Worm (Caenorhabditis elegans) whole organism, L2 larva: Measurements from ENCODE around the gene bli-5.

Experiments used
- C34F6.9 ChIP-seq: fragments of 150-350 bp; optimal IDR thresholded peaks from 2 replicates; lab custom pipeline; 2014; ENCODE audit warnings: missing biosample characterization, missing genetic modification characterization
- F13H6.1 ChIP-seq: sonication (generic microtip); optimal IDR thresholded peaks from 2 replicates; lab custom pipeline; 2016; ENCODE audit warnings: missing genetic modification characterization, missing compliant biosample characterization
- R02D3.7 ChIP-seq: fragments of 150-350 bp; optimal IDR thresholded peaks from 2 replicates; lab custom pipeline; 2014; ENCODE audit warnings: missing biosample characterization, missing genetic modification characterization
- Y55F3AM.14 ChIP-seq: fragments of 200-800 bp; sonication (Bioruptor generic); optimal IDR thresholded peaks from 2 replicates; lab custom pipeline; 2018; ENCODE audit warnings: mild to moderate bottlenecking, missing genetic modification characterization, missing compliant biosample characterization
- ZK546.5 ChIP-seq: sonication (generic microtip); optimal IDR thresholded peaks from 2 replicates; lab custom pipeline; 2017; ENCODE audit warnings: missing biosample characterization, missing genetic modification characterization
- alr-1 ChIP-seq: fragments of 150-350 bp; optimal IDR thresholded peaks from 2 replicates; lab custom pipeline; 2014; ENCODE audit warnings: missing biosample characterization, missing genetic modification characterization
- aly-2 ChIP-seq: fragments of 150-350 bp; optimal IDR thresholded peaks from 2 replicates; lab custom pipeline; 2014; ENCODE audit warnings: missing biosample characterization, missing genetic modification characterization
- ama-1 ChIP-seq: fragments of 150-350 bp; optimal IDR thresholded peaks from 2 replicates; lab custom pipeline; 2018; ENCODE audit warnings: inconsistent platforms
- blmp-1 ChIP-seq: sonication (generic microtip); optimal IDR thresholded peaks from 2 replicates; lab custom pipeline; 2017; ENCODE audit warnings: missing genetic modification characterization, mild to moderate bottlenecking, missing compliant biosample characterization, antibody characterized with exemption, moderate library complexity; ENCODE audit not compliant: insufficient read depth
- ceh-16 ChIP-seq: fragments of 150-350 bp; optimal IDR thresholded peaks from 2 replicates; lab custom pipeline; 2014; ENCODE audit warnings: missing biosample characterization, missing genetic modification characterization
- ceh-82 ChIP-seq: fragments of 150-350 bp; optimal IDR thresholded peaks from 2 replicates; lab custom pipeline; 2014; ENCODE audit warnings: missing biosample characterization, missing genetic modification characterization
- crh-2 ChIP-seq: sonication (generic microtip); optimal IDR thresholded peaks from 2 replicates; lab custom pipeline; 2017; ENCODE audit warnings: missing biosample characterization, missing genetic modification characterization
- dmd-4 ChIP-seq: sonication (generic microtip); optimal IDR thresholded peaks from 2 replicates; lab custom pipeline; 2017; ENCODE audit warnings: missing biosample characterization, missing genetic modification characterization
- egl-27 ChIP-seq: sonication (generic microtip); optimal IDR thresholded peaks from 3 replicates; lab custom pipeline; 2017; ENCODE audit warnings: missing biosample characterization, missing genetic modification reagents, missing genetic modification characterization
- elt-1 ChIP-seq: fragments of 150-350 bp; optimal IDR thresholded peaks from 2 replicates; lab custom pipeline; 2014; ENCODE audit warnings: missing biosample characterization, missing genetic modification characterization
- fos-1 ChIP-seq: fragments of 150-350 bp; optimal IDR thresholded peaks from 2 replicates; lab custom pipeline; 2014; ENCODE audit warnings: missing biosample characterization, missing genetic modification characterization
- gmeb-1 ChIP-seq: fragments of 150-350 bp; optimal IDR thresholded peaks from 2 replicates; lab custom pipeline; 2014; ENCODE audit warnings: missing biosample characterization, missing genetic modification characterization
- lin-11 ChIP-seq: fragments of 150-350 bp; sonication (generic microtip); optimal IDR thresholded peaks from 2 replicates; lab custom pipeline; 2014; ENCODE audit warnings: missing biosample characterization, missing genetic modification characterization, inconsistent platforms, mixed read lengths
- lin-13 ChIP-seq: fragments of 150-350 bp; optimal IDR thresholded peaks from 2 replicates; lab custom pipeline; 2014; ENCODE audit warnings: missing biosample characterization, missing genetic modification reagents, missing genetic modification characterization
- lin-39 ChIP-seq: fragments of 150-350 bp; optimal IDR thresholded peaks from 2 replicates; lab custom pipeline; 2014; ENCODE audit warnings: missing biosample characterization, missing genetic modification reagents, missing genetic modification characterization
- lsy-2 ChIP-seq, 2 experiments: fragments of 150-350 bp in 1 of 2; sonication (generic microtip) in 1 of 2; optimal IDR thresholded peaks; 2 replicates each; lab custom pipeline; 2014 to 2017; ENCODE audit warnings: missing biosample characterization in 2 of 2, missing genetic modification characterization in 2 of 2
- mab-5 ChIP-seq: fragments of 150-350 bp; optimal IDR thresholded peaks from 2 replicates; lab custom pipeline; 2014; ENCODE audit warnings: missing biosample characterization, missing genetic modification characterization
- nhr-10 ChIP-seq: sonication (generic microtip); optimal IDR thresholded peaks from 2 replicates; lab custom pipeline; 2017; ENCODE audit warnings: missing biosample characterization, missing genetic modification characterization
- nhr-129 ChIP-seq: fragments of 150-350 bp; optimal IDR thresholded peaks from 2 replicates; lab custom pipeline; 2014; ENCODE audit warnings: missing biosample characterization, missing genetic modification characterization
- nhr-237 ChIP-seq: fragments of 150-350 bp; optimal IDR thresholded peaks from 2 replicates; lab custom pipeline; 2014; ENCODE audit warnings: missing biosample characterization, missing genetic modification characterization
- nhr-25 ChIP-seq: fragments of 150-350 bp; sonication (generic microtip); optimal IDR thresholded peaks from 3 replicates; lab custom pipeline; 2014; ENCODE audit warnings: missing biosample characterization, missing genetic modification characterization
- nhr-6 ChIP-seq: fragments of 150-350 bp; optimal IDR thresholded peaks from 2 replicates; lab custom pipeline; 2014; ENCODE audit warnings: missing biosample characterization, missing genetic modification characterization
- nhr-77 ChIP-seq: fragments of 150-350 bp; optimal IDR thresholded peaks from 2 replicates; lab custom pipeline; 2014; ENCODE audit warnings: missing biosample characterization, missing genetic modification characterization
- peb-1 ChIP-seq: fragments of 150-350 bp; optimal IDR thresholded peaks from 2 replicates; lab custom pipeline; 2014; ENCODE audit warnings: missing biosample characterization, missing genetic modification characterization
- sem-4 ChIP-seq: fragments of 150-350 bp; optimal IDR thresholded peaks from 2 replicates; lab custom pipeline; 2014; ENCODE audit warnings: missing biosample characterization, missing genetic modification reagents, missing genetic modification characterization
- skn-1 ChIP-seq: sonication (generic microtip); optimal IDR thresholded peaks from 2 replicates; lab custom pipeline; 2017; ENCODE audit warnings: missing biosample characterization, missing genetic modification characterization
- sma-3 ChIP-seq: sonication (generic microtip); optimal IDR thresholded peaks from 2 replicates; lab custom pipeline; 2016; ENCODE audit warnings: missing genetic modification reagents, missing genetic modification characterization, missing compliant biosample characterization
- sma-9 ChIP-seq, 2 experiments: fragments of 150-350 bp in 1 of 2; sonication (generic microtip) in 1 of 2; optimal IDR thresholded peaks; 2 replicates each; lab custom pipeline; 2014 to 2016; ENCODE audit warnings: missing genetic modification characterization in 2 of 2, mild to moderate bottlenecking in 1 of 2, missing biosample characterization in 1 of 2, missing compliant biosample characterization in 1 of 2, missing genetic modification reagents in 1 of 2, moderate library complexity in 1 of 2
- snpc-4 ChIP-seq: fragments of 150-350 bp; optimal IDR thresholded peaks from 2 replicates; lab custom pipeline; 2014; ENCODE audit warnings: missing biosample characterization, missing genetic modification characterization
- unc-39 ChIP-seq: fragments of 150-350 bp; optimal IDR thresholded peaks from 2 replicates; lab custom pipeline; 2014; ENCODE audit warnings: missing biosample characterization, missing genetic modification characterization
- unc-55 ChIP-seq: fragments of 150-350 bp; sonication (generic microtip); optimal IDR thresholded peaks from 3 replicates; lab custom pipeline; 2014; ENCODE audit warnings: missing biosample characterization, missing genetic modification reagents, missing genetic modification characterization
- unc-62 ChIP-seq: fragments of 150-350 bp; optimal IDR thresholded peaks from 2 replicates; lab custom pipeline; 2014; ENCODE audit warnings: missing biosample characterization, missing genetic modification reagents, missing genetic modification characterization
- zag-1 ChIP-seq: fragments of 150-350 bp; optimal IDR thresholded peaks from 2 replicates; lab custom pipeline; 2014; ENCODE audit warnings: missing biosample characterization, missing genetic modification characterization
- ztf-1 ChIP-seq: fragments of 200-800 bp; sonication (Bioruptor generic); conservative IDR thresholded peaks from 2 replicates; pipeline ENCODE4 v1.3.6; 2022; ENCODE audit warnings: missing genetic modification characterization, missing compliant biosample characterization
- ztf-11 ChIP-seq: sonication (generic microtip); optimal IDR thresholded peaks from 2 replicates; lab custom pipeline; 2017; ENCODE audit warnings: missing biosample characterization, missing genetic modification characterization
- ztf-4 ChIP-seq: fragments of 150-350 bp; optimal IDR thresholded peaks from 2 replicates; lab custom pipeline; 2014; ENCODE audit warnings: missing biosample characterization, missing genetic modification characterization

The bli-5 gene

DNA sequence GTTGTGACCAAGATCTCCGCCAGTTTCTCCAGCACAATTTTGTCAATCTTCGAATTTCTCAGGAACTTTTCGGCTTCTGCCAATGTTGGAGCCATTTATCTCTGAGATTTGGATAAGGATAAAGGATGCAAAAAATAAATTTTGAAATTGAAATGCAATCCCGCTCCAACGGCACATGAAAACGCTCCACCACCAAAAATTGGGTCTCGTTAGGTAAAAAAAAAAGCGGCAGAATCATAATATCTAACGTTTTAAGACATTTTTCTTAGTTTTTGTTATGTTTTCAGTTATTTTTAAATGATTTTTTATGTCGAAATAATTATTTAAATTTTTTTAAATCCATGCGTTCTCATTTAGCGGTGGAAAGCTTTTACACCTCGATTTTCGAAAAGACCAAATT lies 4.8 kb upstream of the bli-5 start, which contains the start of gene F45G2.7:
TSS of gene F45G2.7 (minus strand) at position 101 of the 400 bp plus-strand sequence.
- TF ChIP-seq alr-1 (no peak), fos-1 (tag; lab: Kevin White, UChicago) (no peak), ZK546.5 (tag; lab: Kevin White, UChicago) (no peak), sem-4 (tag; lab: Kevin White, UChicago) (no peak), nhr-77 (no peak), aly-2 (no peak), peb-1 (tag; lab: Kevin White, UChicago) (no peak), nhr-237 (tag; lab: Kevin White, UChicago) (no peak), sma-3 (GFP tag; lab: Kevin White, UChicago) (no peak), skn-1 (tag; lab: Kevin White, UChicago) (no peak), lin-11 (tag; lab: Kevin White, UChicago) (no peak)

DNA sequence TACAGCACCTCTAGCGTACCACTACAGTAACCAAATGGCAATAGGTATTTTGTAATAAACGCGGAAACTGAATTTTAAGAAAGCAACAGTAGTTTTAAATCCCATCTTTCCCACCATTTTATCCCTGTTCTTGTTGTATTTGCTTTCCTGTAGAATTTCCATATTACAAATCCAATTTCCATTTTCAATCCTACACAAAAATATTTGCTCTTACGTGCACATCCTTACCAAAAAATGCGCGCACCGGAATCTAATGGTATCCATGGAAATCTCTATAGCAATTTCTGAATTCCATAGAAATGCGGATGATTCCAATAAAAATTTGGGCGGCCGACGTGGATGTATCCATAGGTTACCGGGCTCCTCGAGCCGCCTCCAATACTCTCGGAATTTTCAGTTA lies 594 bp upstream of the bli-5 start, which contains the start of gene trf-1:
TSS of gene trf-1 (plus strand) at position 301 of the 400 bp plus-strand sequence.
- TF ChIP-seq mab-5 (tag; lab: Kevin White, UChicago) (no peak), ztf-11 (tag; lab: Kevin White, UChicago) (no peak), egl-27 (tag; lab: Kevin White, UChicago) (no peak), gmeb-1 (no peak), ztf-4 (tag; lab: Kevin White, UChicago) (no peak), alr-1 (no peak), dmd-4 (tag; lab: Kevin White, UChicago) (no peak), blmp-1 (no peak), sma-3 (GFP tag; lab: Kevin White, UChicago) (no peak), lin-39 (tag; lab: Kevin White, UChicago) (no peak)

DNA sequence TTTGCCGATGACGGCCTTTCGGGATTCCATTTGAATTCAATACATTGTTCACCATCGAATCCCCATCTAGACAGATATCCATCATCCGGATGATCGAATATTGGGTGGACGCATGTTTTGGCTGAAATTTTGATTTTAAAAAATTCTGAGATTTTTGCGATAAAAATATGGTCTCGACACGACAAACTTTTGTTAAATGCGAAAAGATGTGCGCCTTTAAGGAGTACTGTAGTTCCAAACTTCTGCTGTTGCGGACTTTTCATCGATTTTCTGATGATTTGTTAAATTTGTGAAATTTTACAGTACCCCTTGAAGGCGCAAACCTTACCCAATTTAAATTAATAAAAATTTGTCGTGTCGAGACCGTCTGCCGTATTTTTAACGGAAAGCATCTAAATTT lies 1.8 kb downstream of the bli-5 start:
- TF ChIP-seq C34F6.9 (tag; lab: Kevin White, UChicago), result no peak
- TF ChIP-seq ceh-82 (tag; lab: Kevin White, UChicago), result no peak
- TF ChIP-seq ZK546.5 (tag; lab: Kevin White, UChicago), result no peak
- no peak for TF ChIP-seq ceh-16 (tag; lab: Kevin White, UChicago)
- TF ChIP-seq lin-13 (GFP tag; lab: Kevin White, UChicago), result no peak
- TF ChIP-seq nhr-6, result no peak
- no peak for TF ChIP-seq elt-1 (tag; lab: Kevin White, UChicago)
- TF ChIP-seq unc-39 (tag; lab: Kevin White, UChicago), result no peak

DNA sequence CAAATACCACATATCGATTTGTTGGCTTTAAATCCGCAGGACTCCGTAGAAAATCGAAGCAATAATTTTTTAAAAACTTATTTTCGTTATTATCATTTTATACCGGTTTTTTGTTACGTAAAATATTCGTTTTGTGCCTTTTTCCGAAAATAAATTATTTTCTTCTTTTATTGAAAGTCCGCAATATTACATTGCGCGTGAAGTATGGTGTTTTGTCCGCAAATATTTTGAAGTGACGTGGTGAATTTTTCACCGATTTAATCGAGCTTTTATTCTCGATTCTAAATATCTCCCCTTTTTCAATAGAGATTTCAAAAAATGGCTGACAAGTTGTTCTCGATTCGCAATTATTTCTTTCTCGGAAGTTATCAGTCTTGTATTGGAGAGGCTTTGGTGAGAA lies 3.5 kb downstream of the bli-5 start, which contains the start of gene cope-1:
TSS of gene cope-1 (plus strand) at position 229 of the 400 bp plus-strand sequence.
- TF ChIP-seq lsy-2 (tag; optimal IDR thresholded peaks at IDR 0.05; lab: Kevin White, UChicago) (peak in 1 of 2 experiments; percentile 62), C34F6.9 (tag; lab: Kevin White, UChicago) (peak; percentile 51), crh-2 (tag; lab: Kevin White, UChicago) (peak; percentile 75), unc-55 (GFP tag; lab: Kevin White, UChicago) (peak; percentile 25), snpc-4 (tag; lab: Kevin White, UChicago) (no peak), gmeb-1 (peak; percentile 56)

DNA sequence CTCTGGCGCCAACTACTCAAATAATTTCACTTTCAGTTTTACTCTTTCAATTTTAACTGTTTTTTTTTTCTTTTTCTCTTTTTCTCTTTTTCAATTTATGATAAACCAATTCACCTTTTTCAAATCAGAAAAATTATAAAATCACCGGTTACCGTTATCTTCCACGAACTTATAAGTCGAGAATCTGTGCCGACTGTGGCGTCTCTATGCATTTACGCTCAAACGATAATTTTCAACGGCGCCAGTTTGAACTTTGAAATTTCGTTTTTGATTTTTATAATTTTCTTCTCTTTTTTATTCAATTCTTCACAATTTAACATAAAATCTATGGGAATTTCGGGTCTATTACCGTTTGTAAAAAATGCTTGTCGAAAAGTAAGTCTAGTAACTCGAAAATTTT lies 6.2 kb downstream of the bli-5 start, which contains the start of gene exo-1:
TSS of gene exo-1 (plus strand) at position 101 of the 400 bp plus-strand sequence.
- TF ChIP-seq zag-1 (tag; lab: Kevin White, UChicago) (peak; percentile 1), ceh-16 (tag; lab: Kevin White, UChicago) (no peak), lsy-2 (tag; optimal IDR thresholded peaks at IDR 0.05; lab: Kevin White, UChicago) (peak in 1 of 2 experiments; percentile 77), sma-9 (GFP tag; optimal IDR thresholded peaks at IDR 0.05; lab: Kevin White, UChicago) (peak; percentile 26), sma-9 (tag; optimal IDR thresholded peaks at IDR 0.05; lab: Kevin White, UChicago) (no peak), ceh-82 (tag; lab: Kevin White, UChicago) (no peak), ztf-1 (GFP tag; lab: Robert Waterston, UW) (no peak), Y55F3AM.14 (GFP tag; lab: Kevin White, UChicago) (no peak), unc-55 (GFP tag; lab: Kevin White, UChicago) (peak; percentile 87), nhr-129 (tag; lab: Kevin White, UChicago) (peak; percentile 70), skn-1 (tag; lab: Kevin White, UChicago) (no peak), gmeb-1 (peak; percentile 91), ZK546.5 (tag; lab: Kevin White, UChicago) (no peak), nhr-10 (tag; lab: Kevin White, UChicago) (no peak), ama-1 (no peak), lin-13 (GFP tag; lab: Kevin White, UChicago) (peak; percentile 75), blmp-1 (peak; percentile 21), nhr-25 (tag; lab: Kevin White, UChicago) (peak; percentile 63), sma-3 (GFP tag; lab: Kevin White, UChicago) (peak; percentile 70), peb-1 (tag; lab: Kevin White, UChicago) (no peak), R02D3.7 (tag; lab: Kevin White, UChicago) (no peak), F13H6.1 (tag; lab: Kevin White, UChicago) (no peak), fos-1 (tag; lab: Kevin White, UChicago) (peak; percentile 63), crh-2 (tag; lab: Kevin White, UChicago) (peak; percentile 66), C34F6.9 (tag; lab: Kevin White, UChicago) (peak; percentile 41), snpc-4 (tag; lab: Kevin White, UChicago) (peak; percentile 53), unc-62 (GFP tag; lab: Kevin White, UChicago) (no peak)
